Worm (Caenorhabditis elegans) whole organism, midembryonic: ENCODE results near the gene B0035.22.

Experiments
- T22C8.4 ChIP-seq: fragments of 200-800 bp; sonication (Bioruptor generic); IDR thresholded peaks from 2 replicates; pipeline ENCODE4 v1.3.6; 2022; ENCODE audit warnings: missing genetic modification characterization, missing compliant biosample characterization
- cog-1 ChIP-seq: sonication (generic microtip); optimal IDR thresholded peaks from 2 replicates; lab custom pipeline; 2016; ENCODE audit warnings: missing genetic modification characterization, missing compliant biosample characterization
- flt-1 ChIP-seq: fragments of 200-800 bp; sonication (Bioruptor generic); IDR thresholded peaks from 2 replicates; pipeline ENCODE4 v1.3.6; 2022; ENCODE audit warnings: missing genetic modification characterization, missing compliant biosample characterization
- med-1 ChIP-seq: sonication (generic microtip); optimal IDR thresholded peaks from 2 replicates; lab custom pipeline; 2017; ENCODE audit warnings: missing genetic modification characterization, mild to moderate bottlenecking, missing compliant biosample characterization, antibody characterized with exemption, missing genetic modification reagents; ENCODE audit not compliant: insufficient read depth
- ref-1 ChIP-seq: fragments of 200-800 bp; sonication (Bioruptor generic); conservative IDR thresholded peaks from 2 replicates; pipeline ENCODE4 v1.3.6; 2022; ENCODE audit warnings: missing genetic modification reagents, missing genetic modification characterization, missing compliant biosample characterization
- tab-1 ChIP-seq: fragments of 200-800 bp; sonication (Bioruptor generic); IDR thresholded peaks from 2 replicates; pipeline ENCODE4 v1.3.6; 2022; ENCODE audit warnings: missing genetic modification characterization, missing compliant biosample characterization
- ztf-23 ChIP-seq: fragments of 200-800 bp; sonication (Bioruptor generic); IDR thresholded peaks from 2 replicates; pipeline ENCODE4 v1.3.6; 2022; ENCODE audit warnings: missing genetic modification reagents, missing genetic modification characterization, missing compliant biosample characterization
- ztf-29 ChIP-seq: fragments of 200-800 bp; sonication (Bioruptor generic); IDR thresholded peaks from 2 replicates; pipeline ENCODE4 v1.3.6; 2022; ENCODE audit warnings: missing genetic modification reagents, missing genetic modification characterization, missing compliant biosample characterization

DNA sequence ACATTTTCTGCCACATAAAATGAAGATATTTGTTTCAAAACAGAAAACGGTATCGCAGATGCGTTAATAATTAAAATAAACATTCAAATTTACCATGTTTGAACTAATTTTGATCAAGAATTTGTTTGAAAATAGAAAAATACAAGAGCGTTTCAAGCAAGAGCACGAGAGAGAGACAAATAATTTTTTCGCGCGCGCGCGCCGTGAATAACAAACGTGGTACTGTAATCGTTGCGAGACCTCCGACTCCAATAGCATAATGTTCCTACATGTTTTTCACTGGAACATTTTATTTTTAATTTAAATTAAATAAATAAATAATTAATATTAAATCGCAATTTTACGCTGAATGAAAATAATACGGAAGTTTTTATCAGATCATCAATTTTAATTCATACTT, 22.1 kb downstream of the B0035.22 start, which contains the start of gene F54E12.2:
- no peak for TF ChIP-seq T22C8.4
- TF ChIP-seq flt-1: no peak
- no peak for TF ChIP-seq cog-1 (tag; lab: Kevin White, UChicago)
- TF ChIP-seq tab-1 (GFP tag; lab: Robert Waterston, UW): no peak
- no peak for TF ChIP-seq ztf-23 (GFP tag; lab: Robert Waterston, UW)
- TF ChIP-seq ztf-29 (GFP tag; lab: Robert Waterston, UW): no peak
- TF ChIP-seq med-1 (GFP tag; lab: Kevin White, UChicago): no peak
- TF ChIP-seq ref-1 (GFP tag; lab: Robert Waterston, UW): no peak
